Fruit fly (Drosophila melanogaster) whole organism, wandering third instar larva: ENCODE measurements around the gene CG43084.
A peak's percentile ranks its signal among the peaks of the same experiment; 100 is the strongest.

Source experiments
- Abd-B ChIP-seq: fragments of >200 bp; optimal IDR thresholded peaks from 2 replicates; lab custom pipeline; 2017; ENCODE audit warnings: missing biosample characterization, missing genetic modification characterization
- CG32264 ChIP-seq: fragments of 200-800 bp; sonication (Bioruptor generic); optimal IDR thresholded peaks from 2 replicates; lab custom pipeline; 2016; ENCODE audit warnings: missing biosample characterization, missing genetic modification characterization
- CG9705 ChIP-seq: fragments of 200-800 bp; sonication (Bioruptor generic); optimal IDR thresholded peaks from 2 replicates; lab custom pipeline; 2018; ENCODE audit warnings: missing biosample characterization, mild to moderate bottlenecking, missing genetic modification characterization
- CrebA ChIP-seq: fragments of 200-800 bp; sonication (Bioruptor generic); optimal IDR thresholded peaks from 2 replicates; lab custom pipeline; 2016; ENCODE audit warnings: missing biosample characterization, mild to moderate bottlenecking, missing genetic modification characterization, borderline replicate concordance
- Dfd ChIP-seq: fragments of >200 bp; optimal IDR thresholded peaks from 2 replicates; lab custom pipeline; 2017; ENCODE audit warnings: missing biosample characterization, missing genetic modification characterization
- Dif ChIP-seq: fragments of 200-275, 200-300 bp; sonication (Bioruptor generic); optimal IDR thresholded peaks from 2 replicates; lab custom pipeline; 2018; ENCODE audit warnings: missing biosample characterization, missing genetic modification characterization; ENCODE audit not compliant: partially characterized antibody
- GATAd ChIP-seq: sonication (Bioruptor generic); optimal IDR thresholded peaks from 2 replicates; lab custom pipeline; 2016; ENCODE audit warnings: missing biosample characterization, missing genetic modification characterization
- HLH106 ChIP-seq: fragments of 200-800 bp; optimal IDR thresholded peaks from 3 replicates; lab custom pipeline; 2019; ENCODE audit warnings: missing biosample characterization, mild to moderate bottlenecking, missing genetic modification characterization, moderate library complexity
- Hnf4 ChIP-seq: fragments of 200-800 bp; sonication (Bioruptor generic); optimal IDR thresholded peaks from 2 replicates; lab custom pipeline; 2016; ENCODE audit warnings: missing biosample characterization, mild to moderate bottlenecking, missing genetic modification characterization
- Hr78 ChIP-seq: fragments of >200 bp; optimal IDR thresholded peaks from 2 replicates; lab custom pipeline; 2017; ENCODE audit warnings: missing biosample characterization, missing genetic modification characterization
- Hr83 ChIP-seq: fragments of 200-300 bp; sonication (Bioruptor generic); optimal IDR thresholded peaks from 2 replicates; lab custom pipeline; 2016; ENCODE audit warnings: missing biosample characterization, mild to moderate bottlenecking, missing genetic modification characterization, moderate library complexity; ENCODE audit not compliant: poor library complexity, severe bottlenecking
- Jra ChIP-seq: sonication (Bioruptor generic); optimal IDR thresholded peaks from 2 replicates; lab custom pipeline; 2016; ENCODE audit warnings: missing biosample characterization, missing genetic modification characterization
- Mio ChIP-seq: sonication (Bioruptor generic); optimal IDR thresholded peaks from 2 replicates; lab custom pipeline; 2016; ENCODE audit warnings: missing biosample characterization, missing genetic modification characterization
- Myc ChIP-seq: fragments of >200 bp; optimal IDR thresholded peaks from 2 replicates; lab custom pipeline; 2017
- N ChIP-seq: fragments of >200 bp; optimal IDR thresholded peaks from 2 replicates; lab custom pipeline; 2018; ENCODE audit warnings: missing biosample characterization, missing external identifiers, missing genetic modification characterization
- OdsH ChIP-seq: fragments of 200-800 bp; sonication (Bioruptor generic); optimal IDR thresholded peaks from 2 replicates; lab custom pipeline; 2016; ENCODE audit warnings: missing biosample characterization, mild to moderate bottlenecking, missing genetic modification characterization
- Rel ChIP-seq, 2 experiments: fragments of 200-800 bp; sonication (Bioruptor generic) in 1 of 2; optimal IDR thresholded peaks; 2 replicates in 1 of 2; 3 replicates in 1 of 2; lab custom pipeline; 2016 to 2019; ENCODE audit warnings: mild to moderate bottlenecking in 2 of 2, missing biosample characterization in 2 of 2, missing genetic modification characterization in 2 of 2, moderate library complexity in 1 of 2
- Sp1 ChIP-seq: fragments of 200-800 bp; sonication (Bioruptor generic); optimal IDR thresholded peaks from 3 replicates; lab custom pipeline; 2019; ENCODE audit warnings: missing biosample characterization, mild to moderate bottlenecking, missing genetic modification characterization, moderate library complexity
- Vsx2 ChIP-seq: fragments of 200-300, 225-300 bp; sonication (Bioruptor generic); optimal IDR thresholded peaks from 2 replicates; lab custom pipeline; 2018; ENCODE audit warnings: missing biosample characterization, missing genetic modification characterization; ENCODE audit not compliant: partially characterized antibody
- br ChIP-seq: fragments of 200-800 bp; sonication (Bioruptor generic); optimal IDR thresholded peaks from 2 replicates; lab custom pipeline; 2016; ENCODE audit warnings: missing biosample characterization, missing genetic modification characterization
- brk ChIP-seq: fragments of 200-800 bp; sonication (Bioruptor generic); optimal IDR thresholded peaks from 2 replicates; lab custom pipeline; 2016; ENCODE audit warnings: missing biosample characterization, mild to moderate bottlenecking, missing genetic modification characterization
- dl ChIP-seq, 2 experiments: fragments of 175-275, 200-275 bp in 1 of 2; fragments of 200-275 bp in 1 of 2; sonication (Bioruptor generic); optimal IDR thresholded peaks; lab custom pipeline; 2018; ENCODE audit warnings: mild to moderate bottlenecking in 2 of 2, missing biosample characterization in 2 of 2, missing genetic modification characterization in 2 of 2, moderate library complexity in 2 of 2; ENCODE audit not compliant: partially characterized antibody in 2 of 2, insufficient read depth in 1 of 2
- dmrt93B ChIP-seq: fragments of 200-800 bp; sonication (Bioruptor generic); optimal IDR thresholded peaks from 2 replicates; lab custom pipeline; 2018; ENCODE audit warnings: missing biosample characterization, mild to moderate bottlenecking, missing genetic modification characterization
- dsf ChIP-seq: sonication (Bioruptor generic); optimal IDR thresholded peaks from 2 replicates; lab custom pipeline; 2016; ENCODE audit warnings: missing biosample characterization, missing genetic modification characterization, borderline replicate concordance
- ey ChIP-seq: fragments of 200-800 bp; sonication (Bioruptor generic); optimal IDR thresholded peaks from 2 replicates; lab custom pipeline; 2016; ENCODE audit warnings: missing biosample characterization, missing genetic modification characterization
- foxo ChIP-seq, 2 experiments: fragments of 200-800 bp; sonication (Bioruptor generic); optimal IDR thresholded peaks; 2 replicates in 1 of 2; 3 replicates in 1 of 2; lab custom pipeline; 2016 to 2017; ENCODE audit warnings: missing biosample characterization in 2 of 2, missing genetic modification characterization in 2 of 2
- fru ChIP-seq: fragments of 200-800 bp; sonication (Bioruptor generic); optimal IDR thresholded peaks from 3 replicates; lab custom pipeline; 2016; ENCODE audit warnings: missing biosample characterization, mild to moderate bottlenecking, missing genetic modification characterization
- h ChIP-seq: fragments of 200-800 bp; sonication (Bioruptor generic); optimal IDR thresholded peaks from 3 replicates; lab custom pipeline; 2016; ENCODE audit warnings: missing biosample characterization, mild to moderate bottlenecking, missing genetic modification characterization
- jim ChIP-seq: fragments of 175-275, 200-325 bp; sonication (Bioruptor generic); optimal IDR thresholded peaks from 2 replicates; lab custom pipeline; 2016; ENCODE audit warnings: missing biosample characterization, mild to moderate bottlenecking, missing genetic modification characterization
- lola ChIP-seq: fragments of >200 bp; optimal IDR thresholded peaks from 2 replicates; lab custom pipeline; 2017; ENCODE audit warnings: missing biosample characterization, missing genetic modification characterization
- pan ChIP-seq: fragments of >200 bp; optimal IDR thresholded peaks from 2 replicates; lab custom pipeline; 2017
- psq ChIP-seq: fragments of 200-800 bp; sonication (Bioruptor generic); optimal IDR thresholded peaks from 3 replicates; lab custom pipeline; 2017; ENCODE audit warnings: missing biosample characterization, mild to moderate bottlenecking, missing genetic modification characterization, moderate library complexity
- rgr ChIP-seq: fragments of 200-800 bp; sonication (Bioruptor generic); optimal IDR thresholded peaks from 3 replicates; lab custom pipeline; 2016; ENCODE audit warnings: missing biosample characterization, mild to moderate bottlenecking, missing genetic modification characterization
- sage ChIP-seq: fragments of 200-800 bp; sonication (Bioruptor generic); optimal IDR thresholded peaks from 2 replicates; lab custom pipeline; 2016; ENCODE audit warnings: missing biosample characterization, mild to moderate bottlenecking, missing genetic modification characterization
- sv ChIP-seq: fragments of 200-800 bp; sonication (Bioruptor generic); optimal IDR thresholded peaks from 3 replicates; lab custom pipeline; 2016; ENCODE audit warnings: missing biosample characterization, missing genetic modification characterization
- tai ChIP-seq: sonication (Bioruptor generic); optimal IDR thresholded peaks from 2 replicates; lab custom pipeline; 2016; ENCODE audit warnings: missing biosample characterization, missing genetic modification characterization
- usp ChIP-seq: fragments of >200 bp; optimal IDR thresholded peaks from 2 replicates; lab custom pipeline; 2017; ENCODE audit warnings: missing biosample characterization, missing genetic modification characterization
- woc ChIP-seq: sonication (Bioruptor generic); optimal IDR thresholded peaks from 2 replicates; lab custom pipeline; 2016; ENCODE audit warnings: missing biosample characterization, mild to moderate bottlenecking, missing genetic modification characterization

The CG43084 gene

dm6 chr3L:15616490-15616889 is 34.2 kb upstream of the CG43084 start:
- TF ChIP-seq Hnf4 (GFP tag; lab: Kevin White, UChicago) (no peak), ey (GFP tag; lab: Kevin White, UChicago) (no peak), Sp1 (GFP tag; lab: Kevin White, UChicago) (no peak), pan (lab: Kevin White, UChicago) (no peak), CG32264 (GFP tag; lab: Kevin White, UChicago) (no peak), HLH106 (tag; lab: Kevin White, UChicago) (no peak), fru (no peak), Hr83 (GFP tag; lab: Kevin White, UChicago) (no peak), woc (GFP tag; lab: Kevin White, UChicago) (no peak), psq (GFP tag; lab: Kevin White, UChicago) (no peak), Vsx2 (GFP tag; lab: Kevin White, UChicago) (no peak), Myc (lab: Kevin White, UChicago) (no peak), dmrt93B (no peak), CrebA (GFP tag; lab: Kevin White, UChicago) (no peak), sage (GFP tag; lab: Kevin White, UChicago) (no peak), Rel (GFP tag; optimal IDR thresholded peaks at IDR 0.05; lab: Kevin White, UChicago) (no peak), Rel (tag; optimal IDR thresholded peaks at IDR 0.05; lab: Kevin White, UChicago) (no peak)

- TF ChIP-seq Sp1 (GFP tag; lab: Kevin White, UChicago) (no peak), jim (no peak), Hr83 (GFP tag; lab: Kevin White, UChicago) (no peak)
These were observed 33.8 kb upstream of the CG43084 start for dm6 chr3L:15616900-15617299.

dm6 chr3L:15619626-15620247 is 30.9 kb upstream of the CG43084 start, which contains the start of gene Phs:
Gene Phs, plus strand, starts transcription at chr3L:15619901.
- TF ChIP-seq rgr (GFP tag; lab: Kevin White, UChicago) (peak; percentile 95), lola (GFP tag; lab: Kevin White, UChicago) (no peak), Hr78 (GFP tag; lab: Kevin White, UChicago) (no peak), dmrt93B (peak; percentile 78), Hr83 (GFP tag; lab: Kevin White, UChicago) (peak; percentile 99), HLH106 (tag; lab: Kevin White, UChicago) (peak; percentile 73), foxo (GFP tag; optimal IDR thresholded peaks at IDR 0.05; lab: Kevin White, UChicago) (peak; percentile 64 to 95), pan (lab: Kevin White, UChicago) (no peak), psq (GFP tag; lab: Kevin White, UChicago) (peak; percentile 87), N (GFP tag; lab: Kevin White, UChicago) (peak; percentile 29), Jra (GFP tag; lab: Kevin White, UChicago) (peak; percentile 94), Dfd (GFP tag; lab: Kevin White, UChicago) (no peak), Mio (GFP tag; lab: Kevin White, UChicago) (peak; percentile 81), OdsH (peak; percentile 79), Vsx2 (GFP tag; lab: Kevin White, UChicago) (peak; percentile 48), Abd-B (GFP tag; lab: Kevin White, UChicago) (no peak), sv (GFP tag; lab: Kevin White, UChicago) (peak; percentile 70), CG32264 (GFP tag; lab: Kevin White, UChicago) (peak; percentile 89), Rel (GFP tag; optimal IDR thresholded peaks at IDR 0.05; lab: Kevin White, UChicago) (no peak), Rel (tag; optimal IDR thresholded peaks at IDR 0.05; lab: Kevin White, UChicago) (peak; percentile 82), usp (GFP tag; lab: Kevin White, UChicago) (no peak), Dif (GFP tag; lab: Kevin White, UChicago) (peak; percentile 67), CG9705 (GFP tag; lab: Kevin White, UChicago) (peak; percentile 78), Myc (lab: Kevin White, UChicago) (peak; percentile 23), fru (peak; percentile 87), tai (GFP tag; lab: Kevin White, UChicago) (peak; percentile 95), ey (GFP tag; lab: Kevin White, UChicago) (peak; percentile 88), sage (GFP tag; lab: Kevin White, UChicago) (peak; percentile 55), jim (peak; percentile 26), dsf (GFP tag; lab: Kevin White, UChicago) (peak; percentile 85), woc (GFP tag; lab: Kevin White, UChicago) (peak; percentile 60), GATAd (GFP tag; lab: Kevin White, UChicago) (peak; percentile 81), br (GFP tag; lab: Kevin White, UChicago) (peak; percentile 94), dl (GFP tag; optimal IDR thresholded peaks at IDR 0.05; lab: Kevin White, UChicago; ENCODE audit: insufficient read depth in 1 of 2, partially characterized antibody in 2 of 2) (peak; percentile 21 to 62), h (GFP tag; lab: Kevin White, UChicago) (peak; percentile 94), brk (GFP tag; lab: Kevin White, UChicago) (peak; percentile 85), CrebA (GFP tag; lab: Kevin White, UChicago) (peak; percentile 28), Sp1 (GFP tag; lab: Kevin White, UChicago) (peak; percentile 71), Hnf4 (GFP tag; lab: Kevin White, UChicago) (peak; percentile 98)
